Worm (Caenorhabditis elegans) whole organism, midembryonic: ENCODE measurements around the gene aipl-1.

ENCODE experiments used
- flt-1 ChIP-seq: fragments of 200-800 bp; sonication (Bioruptor generic); IDR thresholded peaks from 2 replicates; pipeline ENCODE4 v1.3.6; 2022; ENCODE audit warnings: missing genetic modification characterization, missing compliant biosample characterization
- klf-2 ChIP-seq: fragments of 200-800 bp; sonication (Bioruptor generic); conservative IDR thresholded peaks from 2 replicates; pipeline ENCODE4 v1.3.6; 2022; ENCODE audit warnings: missing genetic modification reagents, missing genetic modification characterization, missing compliant biosample characterization
- ref-1 ChIP-seq: fragments of 200-800 bp; sonication (Bioruptor generic); conservative IDR thresholded peaks from 2 replicates; pipeline ENCODE4 v1.3.6; 2022; ENCODE audit warnings: missing genetic modification reagents, missing genetic modification characterization, missing compliant biosample characterization
- ztf-23 ChIP-seq: fragments of 200-800 bp; sonication (Bioruptor generic); IDR thresholded peaks from 2 replicates; pipeline ENCODE4 v1.3.6; 2022; ENCODE audit warnings: missing genetic modification reagents, missing genetic modification characterization, missing compliant biosample characterization
- ztf-29 ChIP-seq: fragments of 200-800 bp; sonication (Bioruptor generic); IDR thresholded peaks from 2 replicates; pipeline ENCODE4 v1.3.6; 2022; ENCODE audit warnings: missing genetic modification reagents, missing genetic modification characterization, missing compliant biosample characterization

DNA sequence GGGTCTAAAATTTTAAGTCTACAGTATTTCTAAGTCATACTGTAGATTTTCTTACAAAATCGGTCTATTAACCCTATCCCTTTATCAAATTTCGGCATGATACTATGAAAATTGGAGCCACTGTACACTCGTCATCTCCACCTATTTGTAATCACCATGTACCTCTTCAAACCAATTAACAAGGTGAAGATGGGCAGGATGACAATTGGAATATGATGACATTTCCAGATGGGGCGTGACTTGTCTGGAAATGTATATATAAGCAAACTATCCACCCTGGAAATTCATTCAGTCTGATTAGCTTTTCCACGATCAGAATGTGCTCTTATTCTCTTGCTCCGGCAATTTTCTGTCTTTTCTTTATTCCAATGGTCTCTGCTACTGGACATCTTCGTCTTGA, 27.3 kb downstream of the aipl-1 start, which contains the start of gene Y75B12A.2:
- TF ChIP-seq flt-1 (GFP tag; lab: Robert Waterston, UW) (no peak), ztf-29 (no peak), ztf-23 (GFP tag; lab: Robert Waterston, UW) (no peak), klf-2 (no peak), ref-1 (GFP tag; lab: Robert Waterston, UW) (no peak)
